Worm (Caenorhabditis elegans) whole organism, L4/young adult: ENCODE measurements around the gene cutl-1.

Experiments
- W03F9.2 ChIP-seq: fragments of 150-350 bp; optimal IDR thresholded peaks from 2 replicates; lab custom pipeline; 2014; ENCODE audit warnings: missing biosample characterization, missing genetic modification characterization
- dao-5 ChIP-seq: sonication (generic microtip); optimal IDR thresholded peaks from 2 replicates; lab custom pipeline; 2016; ENCODE audit warnings: missing genotype, missing genetic modification characterization, moderate library complexity, missing compliant biosample characterization
- him-1 ChIP-seq: sonication (generic microtip); optimal IDR thresholded peaks from 2 replicates; lab custom pipeline; 2016; ENCODE audit warnings: missing genotype, missing genetic modification reagents, missing genetic modification characterization, missing compliant biosample characterization

cutl-1 gene

DNA sequence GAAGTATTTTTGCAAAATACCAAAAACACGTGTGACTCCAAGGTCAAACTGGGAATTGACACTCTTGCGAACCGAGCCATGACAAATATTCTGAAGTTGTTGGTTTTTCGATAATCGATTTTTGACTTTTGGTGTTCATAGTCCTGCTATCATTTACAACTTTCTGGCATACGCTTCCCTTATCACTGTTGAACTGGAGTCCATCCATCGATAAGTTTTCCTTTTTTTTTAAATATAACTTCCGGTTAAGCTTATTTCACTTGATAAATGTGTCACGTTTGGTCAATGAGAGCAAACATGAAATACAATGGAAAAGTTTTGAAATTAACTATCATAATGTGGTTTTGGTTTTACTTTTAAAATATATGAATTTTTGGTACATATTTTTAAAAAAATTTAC, 15.8 kb upstream of the cutl-1 start:
- TF ChIP-seq dao-5 (tag; lab: Kevin White, UChicago): no peak
- no peak for TF ChIP-seq him-1 (tag; lab: Kevin White, UChicago)
- TF ChIP-seq W03F9.2: no peak

DNA sequence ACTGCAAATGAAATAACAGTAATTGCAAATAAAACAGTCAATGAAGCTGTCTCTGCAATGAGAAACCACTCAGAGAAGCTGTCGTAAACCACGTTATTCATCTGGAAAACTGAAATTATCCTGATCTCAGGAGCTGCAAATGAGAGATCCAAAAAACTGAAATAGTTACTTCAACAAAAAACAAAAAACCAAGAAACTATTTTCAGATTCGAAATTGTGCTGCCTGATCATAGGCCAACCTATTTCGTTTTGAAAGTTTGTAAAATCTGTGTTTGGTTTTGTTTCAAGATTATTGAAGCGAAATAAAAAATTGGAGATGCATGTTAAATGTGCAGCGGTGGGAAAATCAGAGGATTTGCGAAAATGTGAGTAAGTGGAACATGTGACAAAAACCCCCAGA, 14.7 kb upstream of the cutl-1 start, which contains the start of gene srv-8:
Gene srv-8, minus strand, starts transcription at position 101 of the 400 bp plus-strand sequence.
- TF ChIP-seq W03F9.2 (no peak), him-1 (tag; lab: Kevin White, UChicago) (no peak), dao-5 (tag; lab: Kevin White, UChicago) (no peak)

DNA sequence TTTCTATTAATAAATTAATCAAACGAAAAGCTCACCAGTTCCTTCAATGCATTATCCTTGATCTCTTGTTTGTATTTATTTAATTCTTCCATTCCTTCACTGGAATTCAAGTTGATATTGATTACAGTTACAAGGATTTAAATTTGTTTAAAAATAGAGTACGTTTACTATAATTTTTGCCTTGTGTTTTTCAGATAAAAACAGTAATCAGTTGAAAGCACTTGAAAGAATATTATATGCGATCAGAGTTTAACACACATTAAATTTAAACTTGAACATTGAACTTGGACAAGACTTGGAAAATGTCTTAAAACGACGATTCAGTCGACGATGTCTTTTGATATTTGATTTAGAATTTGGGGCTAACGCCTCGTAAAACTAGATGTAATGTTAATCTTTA, 11.6 kb upstream of the cutl-1 start, which contains the start of gene F53F1.6:
Gene F53F1.6, minus strand, starts transcription at position 101 of the 400 bp plus-strand sequence.
- no peak for TF ChIP-seq W03F9.2
- TF ChIP-seq him-1 (tag; lab: Kevin White, UChicago): no peak
- TF ChIP-seq dao-5 (tag; lab: Kevin White, UChicago): no peak

DNA sequence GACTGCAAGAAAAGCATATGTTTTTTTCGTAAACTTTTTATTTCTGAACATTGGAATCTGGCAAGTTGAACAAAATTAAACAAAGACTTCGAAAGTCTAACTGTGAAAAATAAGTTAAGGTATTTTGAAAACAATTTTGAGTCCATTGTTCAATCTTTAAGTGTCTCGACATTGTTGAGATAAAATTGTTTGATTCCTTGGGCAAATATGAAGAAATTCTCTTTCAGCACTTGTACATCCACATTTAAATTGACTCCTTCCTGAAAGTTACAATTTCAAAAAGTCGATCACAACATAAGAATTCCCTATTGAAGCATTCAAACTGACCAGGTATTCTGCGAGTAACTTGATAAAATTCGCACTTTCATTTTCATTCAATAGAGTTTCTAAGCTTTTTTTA, 10.2 kb upstream of the cutl-1 start:
- no peak for TF ChIP-seq dao-5 (tag; lab: Kevin White, UChicago)
- TF ChIP-seq W03F9.2: no peak
- no peak for TF ChIP-seq him-1 (tag; lab: Kevin White, UChicago)

DNA sequence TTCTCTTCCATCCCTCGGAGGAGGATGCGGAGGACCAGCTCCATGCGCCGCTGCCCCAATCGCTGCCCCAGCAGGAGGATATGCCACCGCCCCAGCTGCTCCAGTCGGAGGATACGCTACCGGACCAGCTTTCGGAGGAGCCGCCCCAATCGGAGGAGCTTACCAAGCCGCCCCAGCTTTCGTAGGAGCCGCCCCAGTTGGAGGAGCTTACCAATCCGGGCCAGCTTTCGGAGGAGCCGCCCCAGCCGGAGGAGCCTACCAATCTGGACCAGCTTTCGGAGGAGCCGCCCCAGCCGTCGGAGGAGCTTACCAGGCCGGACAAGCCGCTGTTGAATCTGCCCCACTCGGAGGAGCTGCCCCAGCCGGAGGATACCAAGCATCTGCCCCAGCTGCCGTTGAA, 9.5 kb upstream of the cutl-1 start:
- TF ChIP-seq dao-5 (tag; lab: Kevin White, UChicago): peak; percentile 33
- no peak for TF ChIP-seq him-1 (tag; lab: Kevin White, UChicago)

DNA sequence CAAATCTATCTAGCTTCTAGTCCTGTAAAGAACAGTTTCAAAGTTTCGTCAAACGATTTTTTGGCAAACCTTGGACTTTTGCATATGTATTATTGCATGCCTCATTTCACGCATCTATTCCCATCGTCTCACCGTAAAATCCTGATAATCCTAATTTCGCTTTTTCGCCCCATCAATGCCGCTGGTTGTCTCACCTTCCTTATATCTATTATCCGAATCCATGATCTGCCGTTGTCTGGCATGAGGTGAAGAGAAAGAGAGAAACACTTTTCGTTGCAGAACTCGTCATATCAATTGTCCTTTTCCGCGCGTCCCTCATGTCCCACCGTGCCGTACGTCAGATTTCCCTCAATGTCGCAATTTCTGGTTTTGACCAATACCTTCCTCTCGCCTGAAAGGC, 8.7 kb upstream of the cutl-1 start, which contains the start of gene cut-2:
Gene cut-2, plus strand, starts transcription at position 365 of the 400 bp plus-strand sequence.
- no peak for TF ChIP-seq dao-5 (tag; lab: Kevin White, UChicago)
- TF ChIP-seq W03F9.2: no peak
- no peak for TF ChIP-seq him-1 (tag; lab: Kevin White, UChicago)

DNA sequence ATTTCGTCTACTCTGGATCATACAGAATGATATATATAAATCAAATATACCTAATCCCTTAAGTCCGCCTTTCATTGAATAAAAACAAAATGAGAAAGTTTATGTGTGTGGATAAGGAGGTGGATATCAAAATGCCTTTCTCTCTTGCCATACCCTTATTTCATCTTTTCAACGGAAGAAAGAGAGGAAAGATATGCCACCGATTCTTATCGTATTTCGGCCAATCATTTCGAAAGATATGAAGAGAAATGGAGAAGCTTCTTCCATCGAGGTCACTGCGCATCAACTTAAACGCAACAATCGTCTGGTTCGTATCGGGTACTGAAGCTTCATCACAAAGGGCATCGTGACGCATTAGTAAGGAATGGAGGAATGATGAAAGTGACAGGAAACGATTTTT, 7.4 kb upstream of the cutl-1 start:
- TF ChIP-seq W03F9.2 (no peak), dao-5 (tag; lab: Kevin White, UChicago) (no peak), him-1 (tag; lab: Kevin White, UChicago) (no peak)

DNA sequence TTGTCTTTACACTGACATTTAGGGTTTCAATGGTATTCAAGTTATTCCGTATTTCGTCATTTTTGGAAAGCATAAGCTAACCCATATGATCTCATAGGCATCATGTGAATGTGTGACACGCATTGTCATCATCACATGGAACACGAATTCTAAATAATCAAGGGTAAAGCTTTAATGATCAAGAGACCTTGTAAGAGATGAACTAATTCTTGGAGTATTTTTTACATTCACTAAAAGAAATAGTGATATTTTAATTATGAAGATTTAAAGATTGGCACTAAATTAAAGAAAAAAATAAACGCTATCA, 6.0 kb upstream of the cutl-1 start:
- TF ChIP-seq W03F9.2 (no peak), him-1 (tag; lab: Kevin White, UChicago) (no peak), dao-5 (tag; lab: Kevin White, UChicago) (no peak)

DNA sequence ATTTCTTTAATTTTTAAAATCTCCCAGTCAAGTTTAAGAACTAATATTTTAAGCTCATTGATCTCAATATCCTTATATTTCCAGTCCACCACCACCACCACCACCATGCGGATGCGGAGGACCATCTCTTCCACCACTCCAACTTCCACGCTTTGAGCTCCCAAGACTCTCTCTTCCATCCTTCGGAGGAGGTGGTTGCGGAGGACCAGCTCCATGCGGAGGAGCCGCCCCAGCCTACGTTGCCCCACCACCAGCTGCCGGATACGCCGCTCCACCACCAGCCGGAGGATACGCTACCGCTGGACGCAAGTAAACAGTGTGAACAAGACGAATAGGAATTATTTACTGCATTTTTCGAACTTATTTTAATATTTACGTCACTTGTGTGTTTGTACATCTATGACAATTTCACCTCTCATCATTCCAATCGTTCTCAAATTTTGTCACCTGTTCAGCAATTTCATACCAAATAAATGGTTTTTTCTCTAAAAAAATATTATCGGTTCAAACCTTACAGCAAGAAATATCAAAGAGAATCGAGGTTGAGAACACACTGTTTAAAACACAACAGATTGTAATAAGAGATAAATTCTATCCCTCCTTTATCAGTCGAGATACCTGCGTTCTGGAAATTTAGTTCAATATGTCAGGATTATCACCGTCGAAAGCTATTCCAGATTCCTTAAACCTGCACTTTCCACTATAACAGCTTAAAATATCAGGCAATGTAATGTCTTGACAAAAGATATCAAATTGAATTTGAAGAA, 5.5 kb upstream of the cutl-1 start:
- TF ChIP-seq W03F9.2 (no peak), him-1 (tag; lab: Kevin White, UChicago) (no peak), dao-5 (tag; lab: Kevin White, UChicago) (no peak)

DNA sequence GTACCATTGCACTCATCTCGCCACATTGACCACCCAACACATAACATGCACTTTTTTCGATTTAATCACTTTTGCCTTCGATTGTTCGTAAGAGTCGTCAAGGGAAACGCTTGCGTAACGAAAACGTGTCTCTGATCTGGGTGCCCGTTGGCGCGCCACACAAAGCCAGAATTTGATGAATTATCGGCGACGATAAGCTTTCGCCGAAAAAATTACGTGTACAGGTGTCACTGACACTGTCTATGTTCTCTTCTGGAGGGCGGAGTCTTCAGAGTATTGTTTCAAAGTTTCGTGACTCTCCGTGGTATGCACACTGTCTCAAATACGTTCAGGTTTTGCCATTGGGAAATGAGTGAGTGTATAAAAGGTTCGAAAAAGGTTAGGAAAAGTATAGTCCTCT, 4.8 kb upstream of the cutl-1 start, which contains the start of gene F53F1.4:
Gene F53F1.4, plus strand, starts transcription at position 390 of the 400 bp plus-strand sequence.
- TF ChIP-seq dao-5 (tag; lab: Kevin White, UChicago): no peak
- TF ChIP-seq him-1 (tag; lab: Kevin White, UChicago): no peak
- TF ChIP-seq W03F9.2: no peak

DNA sequence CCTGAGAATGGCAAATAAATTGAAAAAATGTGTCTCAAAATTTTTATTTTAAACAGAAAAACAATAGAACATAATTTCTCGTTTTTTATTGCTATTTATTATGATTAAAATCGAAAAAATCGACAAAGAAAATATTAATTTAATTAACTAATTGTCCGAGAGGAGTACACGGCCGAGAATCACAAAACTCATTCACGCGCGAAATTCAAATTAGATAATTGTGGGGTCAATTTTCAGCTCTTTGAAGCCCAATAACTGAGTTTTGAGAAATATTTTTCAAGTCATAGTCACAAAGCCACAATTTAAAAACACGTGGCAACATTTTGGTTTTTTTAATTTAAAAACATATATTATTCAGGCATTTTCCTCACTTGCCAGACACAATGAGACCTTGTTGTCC, 3.2 kb upstream of the cutl-1 start:
- TF ChIP-seq dao-5 (tag; lab: Kevin White, UChicago) (no peak), W03F9.2 (no peak), him-1 (tag; lab: Kevin White, UChicago) (no peak)

DNA sequence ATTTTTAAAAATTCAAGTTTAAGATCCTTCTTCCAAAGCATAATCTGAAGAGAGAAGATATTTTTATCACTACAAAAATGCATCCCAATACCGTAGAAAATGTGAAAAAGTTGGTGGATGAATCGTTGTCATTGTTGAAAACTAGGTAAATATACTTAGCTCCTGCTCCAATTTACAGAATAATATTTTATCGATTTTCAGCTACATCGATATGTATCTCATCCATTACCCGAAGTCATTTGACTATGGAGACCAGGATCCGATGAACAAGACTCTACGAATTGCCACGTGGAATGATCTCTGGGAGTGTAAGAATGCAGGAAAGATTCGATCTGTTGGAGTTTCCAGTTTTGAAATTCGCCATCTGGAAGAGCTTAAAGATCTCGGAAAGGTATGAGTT, 2.5 kb upstream of the cutl-1 start:
- no peak for TF ChIP-seq W03F9.2
- TF ChIP-seq dao-5 (tag; lab: Kevin White, UChicago): no peak
- TF ChIP-seq him-1 (tag; lab: Kevin White, UChicago): no peak

DNA sequence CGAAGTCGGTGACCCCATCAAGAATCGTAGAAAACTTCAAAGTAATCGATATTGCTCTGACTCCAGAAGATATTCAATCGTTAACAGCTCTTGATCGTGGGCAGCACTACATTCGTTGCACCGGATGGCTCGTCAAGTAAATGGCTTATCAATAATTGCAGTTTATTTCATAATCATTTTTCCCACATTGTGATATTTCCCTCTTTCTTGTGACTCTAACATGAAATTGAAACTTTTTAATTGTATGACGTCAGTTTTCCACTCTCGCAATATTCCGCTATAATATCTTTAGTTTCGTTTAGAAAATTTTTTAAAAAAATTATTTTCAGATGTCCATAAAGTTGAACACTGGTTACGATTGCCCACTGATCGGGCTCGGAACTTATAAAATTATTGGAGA, 2.0 kb upstream of the cutl-1 start, which contains the start of gene F53F1.3:
Gene F53F1.3, plus strand, starts transcription at position 330 of the 400 bp plus-strand sequence.
- TF ChIP-seq W03F9.2 (no peak), him-1 (tag; lab: Kevin White, UChicago) (no peak), dao-5 (tag; lab: Kevin White, UChicago) (no peak)

DNA sequence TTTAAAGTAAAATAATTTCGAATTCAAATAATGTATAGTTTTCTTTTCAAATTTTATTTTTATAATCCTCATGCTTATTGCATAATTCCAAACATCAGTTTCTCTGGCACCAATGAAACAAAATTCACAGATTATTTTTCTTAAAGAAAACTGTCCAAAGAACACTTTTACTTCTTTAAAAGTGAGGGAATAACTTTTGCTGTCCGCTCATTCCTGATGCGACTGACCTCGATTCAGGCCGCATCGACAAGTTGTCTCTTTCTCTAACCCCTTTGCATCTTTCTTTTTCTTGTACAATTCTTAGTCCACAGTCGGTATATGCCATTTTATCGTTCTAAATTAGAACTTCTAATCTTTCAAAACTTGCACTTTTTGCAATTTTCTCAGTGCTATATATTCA, 597 bp upstream of the cutl-1 start, which contains the start of gene F53F1.2:
Gene F53F1.2, plus strand, starts transcription at position 306 of the 400 bp plus-strand sequence.
- TF ChIP-seq him-1 (tag; lab: Kevin White, UChicago) (no peak), dao-5 (tag; lab: Kevin White, UChicago) (no peak), W03F9.2 (no peak)

DNA sequence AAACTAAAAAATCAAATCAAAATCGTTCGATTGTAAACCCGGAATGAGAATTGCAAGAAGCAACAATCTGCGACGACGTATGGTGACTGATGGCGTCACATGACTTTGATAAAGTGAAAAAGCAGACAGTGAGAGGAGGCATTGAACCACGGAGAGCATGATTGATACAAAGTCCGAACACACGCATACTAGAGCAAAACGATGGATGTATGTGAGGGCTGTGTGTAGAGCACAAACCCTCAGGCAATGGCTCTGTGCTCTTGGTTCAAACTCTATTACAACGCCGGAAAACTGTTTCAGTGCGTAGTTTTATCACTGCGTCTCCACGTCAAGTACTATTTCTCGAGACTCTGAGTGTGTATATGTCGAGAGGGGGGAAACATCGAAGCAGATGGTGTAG, 3.4 kb downstream of the cutl-1 start:
- TF ChIP-seq dao-5 (tag; lab: Kevin White, UChicago): no peak
